Fruit fly (Drosophila melanogaster): ENCODE measurements around the gene CG44198.

Gene CG44198

DNA sequence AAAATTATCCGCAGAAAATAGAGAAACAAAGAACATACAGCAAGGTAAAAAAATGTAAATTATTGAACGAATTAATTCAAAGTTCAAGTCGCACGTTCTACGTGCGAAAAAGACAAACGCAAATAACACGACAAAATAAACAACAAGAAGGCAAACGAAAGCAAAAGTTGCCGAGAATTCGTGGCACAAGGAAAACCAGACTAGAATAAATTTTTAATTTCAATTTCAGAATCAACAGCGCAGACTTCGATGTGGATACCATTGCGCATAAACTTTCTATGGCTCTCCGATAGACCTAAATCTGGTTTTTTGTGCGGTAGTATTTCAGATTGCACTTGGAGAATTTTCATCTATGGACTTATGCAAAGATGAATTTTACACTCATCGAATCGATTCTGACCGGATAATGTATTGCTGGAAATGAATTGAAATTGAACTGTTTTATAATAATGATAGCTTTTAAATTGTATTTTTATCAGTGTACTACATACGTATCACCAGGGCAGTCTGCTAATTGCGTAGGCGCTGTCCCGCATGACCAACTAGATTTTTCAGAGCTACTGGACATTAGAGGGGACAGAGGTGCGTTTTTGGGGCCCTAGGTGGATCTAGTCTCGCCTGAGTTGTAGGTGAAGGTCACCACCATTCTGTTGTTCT lies 35.4 kb downstream of the CG44198 start (continued):
- TF ChIP-seq peb (GFP tag; IDR thresholded peaks at IDR 0.05): peak; percentile 51; the same call in 1 of the 2 replicates
- peak; percentile 13 for TF ChIP-seq Spps (tag; optimal IDR thresholded peaks at IDR 0.05)
- no peak for TF ChIP-seq CG33557 (GFP tag; optimal IDR thresholded peaks at IDR 0.05)
- TF ChIP-seq h (optimal IDR thresholded peaks at IDR 0.05): no peak
- TF ChIP-seq insv (GFP tag; optimal IDR thresholded peaks at IDR 0.05): no peak
- TF ChIP-seq Rx (GFP tag; IDR thresholded peaks at IDR 0.05): peak; percentile 76
- TF ChIP-seq slou (GFP tag; optimal IDR thresholded peaks at IDR 0.05): peak; percentile 89
- peak; percentile 96 for TF ChIP-seq CG13624 (GFP tag; optimal IDR thresholded peaks at IDR 0.05)
- TF ChIP-seq ttk (GFP tag; IDR thresholded peaks at IDR 0.05): peak; percentile 83
- peak; percentile 86 for TF ChIP-seq Hsf (GFP tag; optimal IDR thresholded peaks at IDR 0.05)
- TF ChIP-seq ac (GFP tag; optimal IDR thresholded peaks at IDR 0.05): no peak
- peak; percentile 64 for TF ChIP-seq CG13894 (tag; optimal IDR thresholded peaks at IDR 0.05)
- peak; percentile 88 for TF ChIP-seq her (GFP tag; optimal IDR thresholded peaks at IDR 0.05)
- peak; percentile 73 for TF ChIP-seq CG31441 (GFP tag; IDR thresholded peaks at IDR 0.05)
- TF ChIP-seq bowl (GFP tag; IDR thresholded peaks at IDR 0.05): 0 out of 2 replicates have a peak, but pooled peaks have one; percentile 52
- peak; percentile 79 for TF ChIP-seq CG11504 (tag; optimal IDR thresholded peaks at IDR 0.05)
- peak in 1 of 2 experiments; percentile 23 for TF ChIP-seq Hr78 (GFP tag; optimal IDR thresholded peaks at IDR 0.05)
- TF ChIP-seq gem (tag; optimal IDR thresholded peaks at IDR 0.05): peak; percentile 91
- TF ChIP-seq Hand (GFP tag; optimal IDR thresholded peaks at IDR 0.05): peak; percentile 83
- TF ChIP-seq Ssrp (tag; optimal IDR thresholded peaks at IDR 0.05): no peak
- peak; percentile 33 for TF ChIP-seq CG2116 (GFP tag; optimal IDR thresholded peaks at IDR 0.05)
- peak; percentile 77 for TF ChIP-seq Adf1 (GFP tag; IDR thresholded peaks at IDR 0.05)
- peak; percentile 87 for TF ChIP-seq CG15269 (tag; optimal IDR thresholded peaks at IDR 0.05)
- peak; percentile 26 for TF ChIP-seq gsb-n (tag; optimal IDR thresholded peaks at IDR 0.05)
- TF ChIP-seq ham (GFP tag; IDR thresholded peaks at IDR 0.05): peak; percentile 83; the same call in 1 of the 2 replicates
- peak; percentile 68 for TF ChIP-seq crol (GFP tag; IDR thresholded peaks at IDR 0.05)
- peak; percentile 51 for TF ChIP-seq abd-A (tag; optimal IDR thresholded peaks at IDR 0.05)
- TF ChIP-seq vvl (GFP tag; IDR thresholded peaks at IDR 0.05): peak; percentile 95
- TF ChIP-seq unpg (GFP tag; optimal IDR thresholded peaks at IDR 0.05): peak; percentile 82
- TF ChIP-seq CG7987 (GFP tag; optimal IDR thresholded peaks at IDR 0.05): peak; percentile 79
- no peak for TF ChIP-seq CG4328 (GFP tag; optimal IDR thresholded peaks at IDR 0.05)
- peak; percentile 62 for TF ChIP-seq E2f2 (GFP tag; IDR thresholded peaks at IDR 0.05)
- peak; percentile 39 for TF ChIP-seq cato (GFP tag; optimal IDR thresholded peaks at IDR 0.05; ENCODE audit: borderline replicate concordance)
- peak; percentile 68 for TF ChIP-seq CG9876 (GFP tag; optimal IDR thresholded peaks at IDR 0.05)
- peak; percentile 78 for TF ChIP-seq scrt (GFP tag; optimal IDR thresholded peaks at IDR 0.05)
- TF ChIP-seq Dp (GFP tag; optimal IDR thresholded peaks at IDR 0.05): no peak
- TF ChIP-seq sr (GFP tag; IDR thresholded peaks at IDR 0.05): peak; percentile 88; the same call in 2 of the 3 replicates
- TF ChIP-seq Lpt (GFP tag; optimal IDR thresholded peaks at IDR 0.05): no peak
- peak; percentile 80 for TF ChIP-seq B-H1 (GFP tag; IDR thresholded peaks at IDR 0.05)
- peak; percentile 66 for TF ChIP-seq CG3065 (GFP tag; optimal IDR thresholded peaks at IDR 0.05)
- peak; percentile 89 to 93 for TF ChIP-seq dpn (GFP tag; optimal IDR thresholded peaks at IDR 0.05)
- TF ChIP-seq CG12219 (GFP tag; optimal IDR thresholded peaks at IDR 0.05): peak; percentile 70
- peak; percentile 63 for TF ChIP-seq CG10959 (GFP tag; IDR thresholded peaks at IDR 0.05)
- TF ChIP-seq CG31365 (tag; optimal IDR thresholded peaks at IDR 0.05): peak; percentile 48
- TF ChIP-seq tll (GFP tag; optimal IDR thresholded peaks at IDR 0.05): no peak
- no peak for TF ChIP-seq Elba2 (GFP tag; optimal IDR thresholded peaks at IDR 0.05)
- no peak for TF ChIP-seq nom (GFP tag; optimal IDR thresholded peaks at IDR 0.05)
- no peak for TF ChIP-seq hbn (GFP tag; IDR thresholded peaks at IDR 0.05; ENCODE audit: partially characterized antibody)
- peak; percentile 75 for TF ChIP-seq CG15011 (GFP tag; optimal IDR thresholded peaks at IDR 0.05)
